Worm (Caenorhabditis elegans) whole organism, L3 larva: ENCODE data around the gene E04F6.15.

Experiments used
- ZK546.5 ChIP-seq: sonication (generic microtip); optimal IDR thresholded peaks from 2 replicates; lab custom pipeline; 2017; ENCODE audit warnings: missing biosample characterization, missing genetic modification characterization
- aly-2 ChIP-seq: fragments of 150-350 bp; optimal IDR thresholded peaks from 2 replicates; lab custom pipeline; 2014; ENCODE audit warnings: missing biosample characterization, missing genetic modification characterization
- ama-1 ChIP-seq: fragments of 150-350 bp; optimal IDR thresholded peaks from 2 replicates; lab custom pipeline; 2018
- ceh-16 ChIP-seq: sonication (generic microtip); optimal IDR thresholded peaks from 2 replicates; lab custom pipeline; 2017; ENCODE audit warnings: missing biosample characterization, missing genetic modification characterization
- ceh-28 ChIP-seq: fragments of 150-350 bp; optimal IDR thresholded peaks from 2 replicates; lab custom pipeline; 2014; ENCODE audit warnings: missing biosample characterization, missing genetic modification reagents, missing genetic modification characterization
- ceh-82 ChIP-seq: fragments of 150-350 bp; optimal IDR thresholded peaks from 2 replicates; lab custom pipeline; 2014; ENCODE audit warnings: missing biosample characterization, missing genetic modification characterization
- egl-27 ChIP-seq: sonication (generic microtip); optimal IDR thresholded peaks from 4 replicates; lab custom pipeline; 2017; ENCODE audit warnings: missing biosample characterization, missing genetic modification reagents, missing genetic modification characterization
- egl-5 ChIP-seq: fragments of 150-350 bp; optimal IDR thresholded peaks from 2 replicates; lab custom pipeline; 2017; ENCODE audit warnings: missing biosample characterization, missing genetic modification reagents, missing genetic modification characterization, inconsistent platforms
- elt-1 ChIP-seq: fragments of 150-350 bp; optimal IDR thresholded peaks from 2 replicates; lab custom pipeline; 2014; ENCODE audit warnings: missing biosample characterization, missing genetic modification characterization
- elt-2 ChIP-seq: sonication (generic microtip); optimal IDR thresholded peaks from 2 replicates; lab custom pipeline; 2016; ENCODE audit warnings: missing genetic modification reagents, mild to moderate bottlenecking, missing genetic modification characterization, missing compliant biosample characterization
- elt-3 ChIP-seq, 3 experiments: fragments of 150-350 bp in 1 of 3; sonication (generic microtip) in 2 of 3; optimal IDR thresholded peaks; 2 replicates in 2 of 3; 4 replicates in 1 of 3; lab custom pipeline; 2014 to 2017; ENCODE audit warnings: missing biosample characterization in 3 of 3, missing genetic modification characterization in 3 of 3
- eor-1 ChIP-seq, 2 experiments: fragments of 150-350 bp; optimal IDR thresholded peaks; 2 replicates each; lab custom pipeline; 2014 to 2018; ENCODE audit warnings: missing biosample characterization in 2 of 2, missing genetic modification characterization in 2 of 2
- fkh-10 ChIP-seq: sonication (generic microtip); optimal IDR thresholded peaks from 2 replicates; lab custom pipeline; 2017; ENCODE audit warnings: missing biosample characterization, missing genetic modification reagents, missing genetic modification characterization
- fkh-2 ChIP-seq: fragments of 150-350 bp; optimal IDR thresholded peaks from 2 replicates; lab custom pipeline; 2014; ENCODE audit warnings: missing biosample characterization, missing genetic modification reagents, missing genetic modification characterization
- fos-1 ChIP-seq: fragments of 150-350 bp; optimal IDR thresholded peaks from 2 replicates; lab custom pipeline; 2014; ENCODE audit warnings: missing biosample characterization, missing genetic modification characterization
- hmg-11 ChIP-seq: sonication (generic microtip); optimal IDR thresholded peaks from 2 replicates; lab custom pipeline; 2016; ENCODE audit warnings: missing genetic modification characterization, missing compliant biosample characterization
- jun-1 ChIP-seq: fragments of 150-350 bp; optimal IDR thresholded peaks from 2 replicates; lab custom pipeline; 2014; ENCODE audit warnings: missing biosample characterization, missing genetic modification reagents, missing genetic modification characterization
- lin-15B ChIP-seq: fragments of 150-350 bp; optimal IDR thresholded peaks from 2 replicates; lab custom pipeline; 2014; ENCODE audit warnings: missing biosample characterization, missing genetic modification characterization
- lin-39 ChIP-seq: fragments of 150-350 bp; optimal IDR thresholded peaks from 2 replicates; lab custom pipeline; 2018; ENCODE audit warnings: missing biosample characterization, missing genetic modification reagents, missing genetic modification characterization
- lsy-12 ChIP-seq: sonication (generic microtip); optimal IDR thresholded peaks from 2 replicates; lab custom pipeline; 2016; ENCODE audit warnings: mild to moderate bottlenecking, missing genetic modification characterization, missing compliant biosample characterization
- mdl-1 ChIP-seq: fragments of 150-350 bp; optimal IDR thresholded peaks from 2 replicates; lab custom pipeline; 2014; ENCODE audit warnings: missing biosample characterization, missing genetic modification characterization
- mml-1 ChIP-seq: fragments of 150-350 bp; sonication (generic microtip); optimal IDR thresholded peaks from 3 replicates; lab custom pipeline; 2014; ENCODE audit warnings: missing biosample characterization, missing genetic modification characterization
- nfya-1 ChIP-seq: sonication (generic microtip); optimal IDR thresholded peaks from 2 replicates; lab custom pipeline; 2017; ENCODE audit warnings: missing genetic modification characterization, mild to moderate bottlenecking, missing compliant biosample characterization, antibody characterized with exemption, moderate library complexity; ENCODE audit not compliant: insufficient read depth
- nhr-11 ChIP-seq: fragments of 150-350 bp; optimal IDR thresholded peaks from 2 replicates; lab custom pipeline; 2014; ENCODE audit warnings: missing biosample characterization, missing genetic modification characterization
- nhr-12 ChIP-seq: fragments of 150-350 bp; optimal IDR thresholded peaks from 2 replicates; lab custom pipeline; 2014; ENCODE audit warnings: missing biosample characterization, missing genetic modification characterization
- nhr-23 ChIP-seq: fragments of 150-350 bp; optimal IDR thresholded peaks from 2 replicates; lab custom pipeline; 2014; ENCODE audit warnings: missing biosample characterization, missing genetic modification reagents, missing genetic modification characterization
- nhr-237 ChIP-seq: fragments of 150-350 bp; optimal IDR thresholded peaks from 2 replicates; lab custom pipeline; 2014; ENCODE audit warnings: missing biosample characterization, missing genetic modification characterization
- nhr-25 ChIP-seq: sonication (generic microtip); optimal IDR thresholded peaks from 2 replicates; lab custom pipeline; 2017; ENCODE audit warnings: missing biosample characterization, missing genetic modification characterization
- nhr-28 ChIP-seq: fragments of 150-350 bp; optimal IDR thresholded peaks from 2 replicates; lab custom pipeline; 2014; ENCODE audit warnings: missing biosample characterization, missing genetic modification characterization
- nhr-43 ChIP-seq: sonication (generic microtip); optimal IDR thresholded peaks from 2 replicates; lab custom pipeline; 2016; ENCODE audit warnings: mild to moderate bottlenecking, missing genetic modification characterization, missing compliant biosample characterization; ENCODE audit not compliant: poor library complexity, severe bottlenecking
- nhr-67 ChIP-seq: fragments of 150-350 bp; optimal IDR thresholded peaks from 2 replicates; lab custom pipeline; 2014; ENCODE audit warnings: missing biosample characterization, missing genetic modification characterization
- nhr-76 ChIP-seq: fragments of 150-350 bp; sonication (generic microtip); optimal IDR thresholded peaks from 5 replicates; lab custom pipeline; 2014; ENCODE audit warnings: missing biosample characterization, missing genetic modification characterization
- pha-4 ChIP-seq: fragments of 150-350 bp; optimal IDR thresholded peaks from 2 replicates; lab custom pipeline; 2014; ENCODE audit warnings: missing biosample characterization, missing genetic modification reagents, missing genetic modification characterization
- pqm-1 ChIP-seq: fragments of 150-350 bp; optimal IDR thresholded peaks from 2 replicates; lab custom pipeline; 2017; ENCODE audit warnings: missing biosample characterization, missing genetic modification characterization, inconsistent platforms
- sea-2 ChIP-seq: fragments of 150-350 bp; sonication (generic microtip); optimal IDR thresholded peaks from 4 replicates; lab custom pipeline; 2014; ENCODE audit warnings: missing biosample characterization, missing genetic modification reagents, missing genetic modification characterization
- skn-1 ChIP-seq: fragments of 150-350 bp; optimal IDR thresholded peaks from 2 replicates; lab custom pipeline; 2014; ENCODE audit warnings: missing biosample characterization, missing genetic modification characterization
- unc-39 ChIP-seq: sonication (generic microtip); optimal IDR thresholded peaks from 4 replicates; lab custom pipeline; 2017; ENCODE audit warnings: missing biosample characterization, missing genetic modification characterization
- zag-1 ChIP-seq: fragments of 150-350 bp; optimal IDR thresholded peaks from 2 replicates; lab custom pipeline; 2014; ENCODE audit warnings: missing biosample characterization, missing genetic modification characterization
- ztf-11 ChIP-seq: fragments of 150-350 bp; optimal IDR thresholded peaks from 2 replicates; lab custom pipeline; 2014; ENCODE audit warnings: missing biosample characterization, missing genetic modification characterization
- ztf-4 ChIP-seq: fragments of 150-350 bp; optimal IDR thresholded peaks from 2 replicates; lab custom pipeline; 2014; ENCODE audit warnings: missing biosample characterization, missing genetic modification characterization

E04F6.15 gene

DNA sequence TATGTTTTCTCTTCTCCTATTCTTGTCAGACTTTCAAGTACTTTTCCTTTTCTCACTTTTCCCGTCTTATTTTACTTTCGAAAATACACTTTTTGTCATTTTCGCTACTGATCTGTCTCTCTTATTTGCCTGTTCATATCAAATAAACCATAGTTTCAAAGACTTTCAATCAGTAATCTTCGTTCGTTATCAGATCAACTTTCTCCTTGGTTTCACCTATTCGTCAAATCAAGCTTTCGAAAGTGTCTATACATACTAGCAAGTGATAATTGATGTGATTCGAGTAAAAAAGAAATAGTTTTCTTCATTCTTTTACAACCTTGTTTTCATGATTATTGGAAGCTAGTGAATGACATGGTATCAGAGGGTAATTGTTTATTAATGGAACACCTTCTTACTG lies 32.7 kb upstream of the E04F6.15 start:
- peak; percentile 30 for TF ChIP-seq nhr-25
- TF ChIP-seq mdl-1 (tag; lab: Kevin White, UChicago): no peak

- no peak for TF ChIP-seq fkh-10
- peak; percentile 66 for TF ChIP-seq nhr-25
Measured at ce11 chrII:7239705-7240104, 29.6 kb upstream of the E04F6.15 start.

ce11 chrII:7238791-7239190 lies 28.7 kb upstream of the E04F6.15 start:
- TF ChIP-seq elt-1 (peak; percentile 77), nhr-237 (tag; lab: Kevin White, UChicago) (no peak), unc-39 (no peak), nhr-67 (no peak), ceh-28 (tag; lab: Kevin White, UChicago) (no peak)

DNA sequence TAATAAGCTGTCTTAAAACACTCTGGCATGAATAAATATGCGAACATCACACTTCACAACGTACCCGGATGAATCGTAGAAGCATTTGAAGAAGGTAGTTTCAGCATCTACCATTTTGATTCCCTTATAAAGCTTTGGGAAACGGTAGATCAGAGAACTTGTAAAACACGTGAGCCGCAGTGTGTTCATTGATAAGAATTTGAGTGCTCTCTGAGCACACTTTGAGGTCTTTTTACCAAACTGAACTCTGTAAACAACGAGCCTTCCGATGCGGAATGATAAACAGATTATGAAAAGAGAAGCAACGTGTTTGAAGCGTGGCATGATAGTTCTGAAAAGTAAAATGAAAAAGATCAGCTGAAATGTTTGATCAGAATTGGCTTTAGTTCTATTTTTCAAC lies 28.2 kb upstream of the E04F6.15 start, which contains the start of gene aqp-1:
Gene aqp-1 (minus strand): TSS at position 102 of the 400 bp plus-strand sequence.
- TF ChIP-seq nhr-11 (tag; lab: Kevin White, UChicago) (no peak), nhr-23 (tag; lab: Kevin White, UChicago) (no peak), nhr-28 (tag; lab: Kevin White, UChicago) (no peak), nhr-76 (tag; lab: Kevin White, UChicago) (no peak), pqm-1 (tag; lab: Kevin White, UChicago) (peak; percentile 93), ZK546.5 (tag; lab: Kevin White, UChicago) (no peak), zag-1 (tag; lab: Kevin White, UChicago) (no peak), aly-2 (tag; lab: Kevin White, UChicago) (no peak), ztf-4 (tag; lab: Kevin White, UChicago) (no peak), pha-4 (tag; lab: Kevin White, UChicago) (peak; percentile 83), ceh-82 (no peak), nhr-67 (no peak), eor-1 (tag; optimal IDR thresholded peaks at IDR 0.05; lab: Kevin White, UChicago) (no peak), hmg-11 (no peak), skn-1 (tag; lab: Kevin White, UChicago) (no peak), lin-39 (no peak), lin-15B (tag; lab: Kevin White, UChicago) (no peak), nfya-1 (tag; lab: Kevin White, UChicago) (no peak), nhr-12 (tag; lab: Kevin White, UChicago) (no peak), egl-5 (tag; lab: Kevin White, UChicago) (no peak), mml-1 (tag; lab: Kevin White, UChicago) (no peak), elt-3 (tag; optimal IDR thresholded peaks at IDR 0.05; lab: Kevin White, UChicago) (no peak), ama-1 (lab: Kevin White, UChicago) (peak; percentile 33), fkh-10 (no peak), mdl-1 (tag; lab: Kevin White, UChicago) (no peak), ztf-11 (tag; lab: Kevin White, UChicago) (no peak), lsy-12 (tag; lab: Kevin White, UChicago) (no peak), ceh-28 (tag; lab: Kevin White, UChicago) (no peak), elt-2 (tag; lab: Kevin White, UChicago) (peak; percentile 92), nhr-237 (tag; lab: Kevin White, UChicago) (no peak), nhr-43 (no peak), sea-2 (GFP tag; lab: Kevin White, UChicago) (no peak), fos-1 (tag; lab: Kevin White, UChicago) (no peak), jun-1 (peak; percentile 49), egl-27 (tag; lab: Kevin White, UChicago) (no peak), fkh-2 (tag; lab: Kevin White, UChicago) (no peak), ceh-16 (tag; lab: Kevin White, UChicago) (no peak)
